Fruit fly (Drosophila melanogaster): Measurements from ENCODE around the gene rdx.

Gene rdx

DNA sequence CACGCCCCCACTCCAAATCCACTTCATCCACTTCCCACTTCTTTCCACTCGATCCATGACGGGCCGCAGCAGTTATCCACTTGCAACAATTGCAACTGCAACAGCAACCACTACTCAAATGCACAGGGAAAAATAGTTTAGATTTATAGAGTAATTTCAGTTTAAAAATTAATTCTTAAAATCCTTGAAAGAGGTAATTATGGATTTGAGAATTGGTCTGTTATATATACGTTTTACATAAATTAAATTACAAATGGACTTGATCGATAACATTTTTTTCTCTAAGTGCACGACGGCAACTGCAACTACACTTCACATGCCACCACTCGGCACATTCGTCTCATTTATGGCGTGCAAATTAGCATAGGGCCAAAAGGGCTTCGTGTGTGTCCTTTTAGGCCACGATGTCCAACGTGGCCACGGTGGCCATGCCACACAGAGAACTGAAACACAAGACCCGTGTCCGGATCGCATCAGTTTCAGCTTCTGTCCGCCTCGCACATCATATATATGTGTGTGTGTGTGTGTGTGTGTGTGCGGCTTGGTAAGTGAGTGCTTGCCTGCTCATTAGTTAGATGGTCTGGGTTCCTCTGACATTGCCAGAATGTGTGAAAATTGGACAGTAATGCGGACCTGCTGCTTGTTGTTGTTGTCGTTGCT lies 46.8 kb downstream of the rdx start (continued):
- TF ChIP-seq CG11247 (GFP tag; IDR thresholded peaks at IDR 0.05) (peak; percentile 49; the same call in 1 of the 2 replicates), sisA (GFP tag; IDR thresholded peaks at IDR 0.05) (peak; percentile 67), Eip74EF (GFP tag; optimal IDR thresholded peaks at IDR 0.05) (peak in 1 of 2 experiments; percentile 30), CG7357 (GFP tag; IDR thresholded peaks at IDR 0.05) (0 out of 3 replicates have a peak, but pooled peaks have one; percentile 53), CG32532 (GFP tag; IDR thresholded peaks at IDR 0.05) (peak; percentile 50; the same call in 1 of the 2 replicates), tin (GFP tag; optimal IDR thresholded peaks at IDR 0.05) (peak; percentile 75), nerfin-1 (tag; optimal IDR thresholded peaks at IDR 0.05) (peak; percentile 68), CG10274 (GFP tag; optimal IDR thresholded peaks at IDR 0.05) (no peak), CG3281 (GFP tag; optimal IDR thresholded peaks at IDR 0.05) (peak; percentile 41), CG2199 (GFP tag; IDR thresholded peaks at IDR 0.05) (no peak), H15 (GFP tag; IDR thresholded peaks at IDR 0.05) (peak; percentile 47; the same call in 1 of the 3 replicates), bbx (GFP tag; IDR thresholded peaks at IDR 0.05; ENCODE audit: partially characterized antibody) (no peak), dan (GFP tag; IDR thresholded peaks at IDR 0.05) (peak; percentile 36; the same call in 1 of the 2 replicates), CG4730 (GFP tag; IDR thresholded peaks at IDR 0.05) (peak; percentile 65), CG15479 (GFP tag; optimal IDR thresholded peaks at IDR 0.05) (peak; percentile 79), dati (GFP tag; IDR thresholded peaks at IDR 0.05) (no peak), Ada2b (GFP tag; IDR thresholded peaks at IDR 0.05) (peak; percentile 67), CG11560 (tag; IDR thresholded peaks at IDR 0.05) (no peak), ab (GFP tag; optimal IDR thresholded peaks at IDR 0.05) (no peak), Ets97D (GFP tag; optimal IDR thresholded peaks at IDR 0.05) (peak; percentile 4), Oli (tag; optimal IDR thresholded peaks at IDR 0.05) (peak; percentile 76), scrt (GFP tag; optimal IDR thresholded peaks at IDR 0.05) (no peak), CG12155 (GFP tag; optimal IDR thresholded peaks at IDR 0.05) (peak; percentile 69), CG8290 (GFP tag; optimal IDR thresholded peaks at IDR 0.05) (peak; percentile 53), CG8290 (tag; optimal IDR thresholded peaks at IDR 0.05) (peak; percentile 21 to 54), CG2889 (GFP tag; IDR thresholded peaks at IDR 0.05) (0 out of 3 replicates have a peak, but pooled peaks have one; percentile 13), Nf-YC (tag; optimal IDR thresholded peaks at IDR 0.05) (no peak), ftz-f1 (GFP tag; optimal IDR thresholded peaks at IDR 0.05) (no peak), exex (tag; optimal IDR thresholded peaks at IDR 0.05) (no peak), CG30020 (tag; optimal IDR thresholded peaks at IDR 0.05) (peak; percentile 29), Atf6 (GFP tag; IDR thresholded peaks at IDR 0.05) (peak; percentile 48; the same call in 1 of the 2 replicates), grau (tag; optimal IDR thresholded peaks at IDR 0.05) (peak; percentile 74), CG15073 (GFP tag; optimal IDR thresholded peaks at IDR 0.05) (peak; percentile 39), kah (GFP tag; optimal IDR thresholded peaks at IDR 0.05) (peak; percentile 0), CG31441 (GFP tag; IDR thresholded peaks at IDR 0.05) (peak; percentile 86), CG12942 (GFP tag; optimal IDR thresholded peaks at IDR 0.05) (peak; percentile 52), CG7839 (tag; optimal IDR thresholded peaks at IDR 0.05) (peak; percentile 70), ind (GFP tag; optimal IDR thresholded peaks at IDR 0.05) (peak; percentile 44), pzg (GFP tag; optimal IDR thresholded peaks at IDR 0.05) (no peak), CG15269 (tag; optimal IDR thresholded peaks at IDR 0.05) (peak; percentile 62), Six4 (GFP tag; optimal IDR thresholded peaks at IDR 0.05) (peak; percentile 53), CG5953 (GFP tag; IDR thresholded peaks at IDR 0.05) (no peak), ro (GFP tag; IDR thresholded peaks at IDR 0.05) (no peak), dmrt11E (tag; optimal IDR thresholded peaks at IDR 0.05) (peak; percentile 92), Hmr (GFP tag; optimal IDR thresholded peaks at IDR 0.05) (peak; percentile 23), slp2 (GFP tag; optimal IDR thresholded peaks at IDR 0.05) (peak; percentile 63), CG13894 (tag; optimal IDR thresholded peaks at IDR 0.05) (no peak), ase (GFP tag; IDR thresholded peaks at IDR 0.05) (peak; percentile 62; the same call in 2 of the 3 replicates), psq (GFP tag; optimal IDR thresholded peaks at IDR 0.05) (peak; percentile 26), trem (tag; optimal IDR thresholded peaks at IDR 0.05) (peak; percentile 84)

Measured in whole organism, embryonic.